Fruit fly (Drosophila melanogaster) whole organism, embryonic: ENCODE data around the gene Xe7.
A peak's percentile ranks its signal among the peaks of the same experiment; 100 is the strongest.

Experiments used
- Atf3 ChIP-seq: fragments of 200-800 bp; sonication (Bioruptor generic); optimal IDR thresholded peaks from 3 replicates; lab custom pipeline; 2016; ENCODE audit warnings: missing biosample characterization, missing genetic modification characterization
- C15 ChIP-seq: fragments of 200-800 bp; sonication (Bioruptor generic); IDR thresholded peaks from 3 replicates; pipeline ENCODE4 v1.3.6; 2022; ENCODE audit warnings: missing biosample characterization, missing genetic modification characterization
- CG10147 ChIP-seq: fragments of 200-800 bp; sonication (Bioruptor generic); optimal IDR thresholded peaks from 2 replicates; lab custom pipeline; 2019; ENCODE audit warnings: missing biosample characterization, mild to moderate bottlenecking, missing genetic modification characterization, moderate library complexity
- CG10267 ChIP-seq: fragments of 200-800 bp; sonication (Bioruptor generic); optimal IDR thresholded peaks from 2 replicates; lab custom pipeline; 2018; ENCODE audit warnings: missing biosample characterization, mild to moderate bottlenecking, missing genetic modification characterization, moderate library complexity
- CG12071 ChIP-seq: fragments of 200-800 bp; sonication (Bioruptor generic); optimal IDR thresholded peaks from 3 replicates; lab custom pipeline; 2018; ENCODE audit warnings: missing biosample characterization, mild to moderate bottlenecking, missing genetic modification characterization
- CG13296 ChIP-seq: fragments of 200-800 bp; sonication (Bioruptor generic); optimal IDR thresholded peaks from 3 replicates; lab custom pipeline; 2018; ENCODE audit warnings: missing biosample characterization, mild to moderate bottlenecking, missing genetic modification characterization
- CG14710 ChIP-seq: fragments of 200-800 bp; sonication (Bioruptor generic); optimal IDR thresholded peaks from 3 replicates; lab custom pipeline; 2019; ENCODE audit warnings: missing biosample characterization, mild to moderate bottlenecking, missing genetic modification characterization, moderate library complexity
- CG15601 ChIP-seq: fragments of 200-800 bp; sonication (Bioruptor generic); optimal IDR thresholded peaks from 3 replicates; lab custom pipeline; 2019; ENCODE audit warnings: missing biosample characterization, mild to moderate bottlenecking, missing genetic modification characterization, moderate library complexity
- CG16813 ChIP-seq: fragments of 200-800 bp; sonication (Bioruptor generic); IDR thresholded peaks from 3 replicates; pipeline ENCODE4 v1.3.6; 2022; ENCODE audit warnings: missing biosample characterization, missing genetic modification characterization; ENCODE audit not compliant: partially characterized antibody
- CG17385 ChIP-seq: fragments of 200-800 bp; sonication (Bioruptor generic); optimal IDR thresholded peaks from 3 replicates; lab custom pipeline; 2018; ENCODE audit warnings: missing biosample characterization, mild to moderate bottlenecking, missing genetic modification characterization
- CG18262 ChIP-seq: fragments of 200-800 bp; optimal IDR thresholded peaks from 3 replicates; lab custom pipeline; 2019; ENCODE audit warnings: missing biosample characterization, mild to moderate bottlenecking, missing genetic modification characterization, moderate library complexity
- CG2116 ChIP-seq: fragments of 200-800 bp; sonication (Bioruptor generic); optimal IDR thresholded peaks from 3 replicates; lab custom pipeline; 2018; ENCODE audit warnings: missing biosample characterization, mild to moderate bottlenecking, missing genetic modification characterization
- CG2120 ChIP-seq: fragments of 200-800 bp; sonication (Bioruptor generic); optimal IDR thresholded peaks from 3 replicates; lab custom pipeline; 2016; ENCODE audit warnings: missing biosample characterization, missing genetic modification characterization
- CG33557 ChIP-seq: fragments of 200-800 bp; sonication (Bioruptor generic); optimal IDR thresholded peaks from 2 replicates; lab custom pipeline; 2019; ENCODE audit warnings: missing biosample characterization, mild to moderate bottlenecking, missing genetic modification characterization, moderate library complexity
- CG3838 ChIP-seq: fragments of 200-800 bp; sonication (Bioruptor generic); optimal IDR thresholded peaks from 3 replicates; lab custom pipeline; 2016; ENCODE audit warnings: missing biosample characterization, missing genetic modification characterization
- CG4424 ChIP-seq: fragments of 200-800 bp; sonication (Bioruptor generic); optimal IDR thresholded peaks from 3 replicates; lab custom pipeline; 2016; ENCODE audit warnings: missing biosample characterization, missing genetic modification characterization
- CG7745 ChIP-seq: fragments of 200-800 bp; sonication (Bioruptor generic); optimal IDR thresholded peaks from 2 replicates; lab custom pipeline; 2018; ENCODE audit warnings: missing biosample characterization, mild to moderate bottlenecking, missing genetic modification characterization, moderate library complexity
- CG8290 ChIP-seq, 3 experiments: fragments of 200-800 bp; sonication (Bioruptor generic); optimal IDR thresholded peaks; 2 replicates each; lab custom pipeline; 2016 to 2019; ENCODE audit warnings: missing biosample characterization in 3 of 3, missing genetic modification characterization in 3 of 3, mild to moderate bottlenecking in 2 of 3, moderate library complexity in 1 of 3
- CG9215 ChIP-seq: fragments of 200-800 bp; sonication (Bioruptor generic); IDR thresholded peaks from 2 replicates; pipeline ENCODE4 v1.3.6; 2022; ENCODE audit warnings: missing biosample characterization, missing genetic modification characterization
- CG9609 ChIP-seq: fragments of 200-800 bp; sonication (Bioruptor generic); optimal IDR thresholded peaks from 3 replicates; lab custom pipeline; 2016; ENCODE audit warnings: missing biosample characterization, missing genetic modification characterization
- CG9727 ChIP-seq: fragments of 200-800 bp; sonication (Bioruptor generic); optimal IDR thresholded peaks from 3 replicates; lab custom pipeline; 2017; ENCODE audit warnings: missing biosample characterization, mild to moderate bottlenecking, missing genetic modification characterization
- Dref ChIP-seq: fragments of 200-800 bp; sonication (Bioruptor generic); IDR thresholded peaks from 2 replicates; pipeline ENCODE4 v1.3.6; 2022; ENCODE audit warnings: missing biosample characterization, missing genetic modification characterization
- Fer1 ChIP-seq: fragments of 200-800 bp; sonication (Bioruptor generic); optimal IDR thresholded peaks from 2 replicates; lab custom pipeline; 2017; ENCODE audit warnings: missing biosample characterization, mild to moderate bottlenecking, missing genetic modification characterization
- H15 ChIP-seq: fragments of 200-800 bp; sonication (Bioruptor generic); IDR thresholded peaks from 3 replicates; pipeline ENCODE4 v1.3.6; 2022; ENCODE audit warnings: missing biosample characterization, missing genetic modification characterization
- Max ChIP-seq: fragments of 200-800 bp; sonication (Bioruptor generic); optimal IDR thresholded peaks from 2 replicates; lab custom pipeline; 2016; ENCODE audit warnings: missing biosample characterization, mild to moderate bottlenecking, missing genetic modification characterization
- Med ChIP-seq: fragments of 200-800 bp; sonication (Bioruptor generic); peaks from one replicate; lab custom pipeline; 2016; ENCODE audit warnings: missing biosample characterization, missing genetic modification characterization, mild to moderate bottlenecking, inconsistent platforms, moderate library complexity
- Neu2 ChIP-seq: fragments of 200-800 bp; sonication (Bioruptor generic); optimal IDR thresholded peaks from 3 replicates; lab custom pipeline; 2016; ENCODE audit warnings: missing biosample characterization, missing genetic modification characterization, borderline replicate concordance
- PHDP ChIP-seq: fragments of 200-800 bp; sonication (Bioruptor generic); optimal IDR thresholded peaks from 3 replicates; lab custom pipeline; 2018; ENCODE audit warnings: missing biosample characterization, mild to moderate bottlenecking, missing genetic modification characterization, moderate library complexity
- YL-1 ChIP-seq: fragments of 200-800 bp; sonication (Bioruptor generic); optimal IDR thresholded peaks from 3 replicates; lab custom pipeline; 2017; ENCODE audit warnings: missing biosample characterization, mild to moderate bottlenecking, missing genetic modification characterization
- ab ChIP-seq: fragments of 200-800 bp; sonication (Bioruptor generic); optimal IDR thresholded peaks from 2 replicates; lab custom pipeline; 2016; ENCODE audit warnings: missing biosample characterization, missing genetic modification characterization
- ase ChIP-seq: fragments of 200-800 bp; sonication (Bioruptor generic); IDR thresholded peaks from 3 replicates; pipeline ENCODE4 v1.3.6; 2022; ENCODE audit warnings: missing biosample characterization, missing genetic modification characterization
- dati ChIP-seq: fragments of 200-800 bp; sonication (Bioruptor generic); IDR thresholded peaks from 2 replicates; pipeline ENCODE4 v1.3.6; 2022; ENCODE audit warnings: missing biosample characterization, missing genetic modification characterization
- dimm ChIP-seq: fragments of 200-800 bp; sonication (Bioruptor generic); IDR thresholded peaks from 2 replicates; pipeline ENCODE4 v1.3.6; 2022; ENCODE audit warnings: missing biosample characterization, missing genetic modification characterization
- fu2 ChIP-seq: fragments of 200-800 bp; sonication (Bioruptor generic); optimal IDR thresholded peaks from 2 replicates; lab custom pipeline; 2016; ENCODE audit warnings: missing biosample characterization, missing genetic modification characterization
- gcm2 ChIP-seq: fragments of 200-800 bp; sonication (Bioruptor generic); optimal IDR thresholded peaks from 2 replicates; lab custom pipeline; 2016; ENCODE audit warnings: missing biosample characterization, missing genetic modification characterization
- gfzf ChIP-seq: fragments of 200-800 bp; sonication (Bioruptor generic); optimal IDR thresholded peaks from 2 replicates; lab custom pipeline; 2016; ENCODE audit warnings: missing biosample characterization, mild to moderate bottlenecking, missing genetic modification characterization, moderate library complexity
- gsb-n ChIP-seq: fragments of 200-800 bp; sonication (Bioruptor generic); optimal IDR thresholded peaks from 3 replicates; lab custom pipeline; 2018; ENCODE audit warnings: missing biosample characterization, mild to moderate bottlenecking, missing genetic modification characterization
- hb ChIP-seq: fragments of 200-800 bp; sonication (Bioruptor generic); IDR thresholded peaks from 3 replicates; pipeline ENCODE4 v1.3.6; 2022; ENCODE audit warnings: missing biosample characterization, missing genetic modification characterization; ENCODE audit not compliant: partially characterized antibody
- hkb ChIP-seq, 2 experiments: fragments of 200-800 bp in 1 of 2; fragments of >200 bp in 1 of 2; sonication (Bioruptor generic) in 1 of 2; IDR thresholded peaks in 1 of 2; optimal IDR thresholded peaks in 1 of 2; 2 replicates each; pipeline versions ENCODE4 v1.3.6 to Lab custom; 2017 to 2022; ENCODE audit warnings: missing biosample characterization in 1 of 2, missing genetic modification characterization in 1 of 2
- lbe ChIP-seq: fragments of 200-800 bp; sonication (Bioruptor generic); optimal IDR thresholded peaks from 2 replicates; lab custom pipeline; 2016; ENCODE audit warnings: missing biosample characterization, mild to moderate bottlenecking, missing genetic modification characterization
- mam ChIP-seq: fragments of 200-800 bp; sonication (Bioruptor generic); optimal IDR thresholded peaks from 3 replicates; lab custom pipeline; 2016; ENCODE audit warnings: missing biosample characterization, missing genetic modification characterization
- repo ChIP-seq: fragments of 200-800 bp; sonication (Bioruptor generic); optimal IDR thresholded peaks from 2 replicates; lab custom pipeline; 2016; ENCODE audit warnings: missing biosample characterization, missing genetic modification characterization
- slbo ChIP-seq: fragments of 200-800 bp; sonication (Bioruptor generic); IDR thresholded peaks from 2 replicates; pipeline ENCODE4 v1.3.6; 2022; ENCODE audit warnings: missing biosample characterization, missing genetic modification characterization
- ssp ChIP-seq: fragments of 200-800 bp; sonication (Bioruptor generic); IDR thresholded peaks from 2 replicates; pipeline ENCODE4 v1.3.6; 2022; ENCODE audit warnings: missing biosample characterization, missing genetic modification characterization
- tap ChIP-seq: fragments of 200-800 bp; optimal IDR thresholded peaks from 3 replicates; lab custom pipeline; 2019; ENCODE audit warnings: missing biosample characterization, mild to moderate bottlenecking, missing genetic modification characterization, moderate library complexity
- toy ChIP-seq: fragments of 200-800 bp; sonication (Bioruptor generic); IDR thresholded peaks from 2 replicates; pipeline ENCODE4 v1.3.6; 2022; ENCODE audit warnings: missing biosample characterization, missing genetic modification characterization
- trh ChIP-seq: fragments of 200-800 bp; sonication (Bioruptor generic); optimal IDR thresholded peaks from 2 replicates; lab custom pipeline; 2016; ENCODE audit warnings: missing biosample characterization, missing genetic modification characterization
- vfl ChIP-seq: fragments of 200-800 bp; sonication (Bioruptor generic); optimal IDR thresholded peaks from 2 replicates; lab custom pipeline; 2016; ENCODE audit warnings: missing biosample characterization, missing genetic modification characterization

The Xe7 gene

DNA sequence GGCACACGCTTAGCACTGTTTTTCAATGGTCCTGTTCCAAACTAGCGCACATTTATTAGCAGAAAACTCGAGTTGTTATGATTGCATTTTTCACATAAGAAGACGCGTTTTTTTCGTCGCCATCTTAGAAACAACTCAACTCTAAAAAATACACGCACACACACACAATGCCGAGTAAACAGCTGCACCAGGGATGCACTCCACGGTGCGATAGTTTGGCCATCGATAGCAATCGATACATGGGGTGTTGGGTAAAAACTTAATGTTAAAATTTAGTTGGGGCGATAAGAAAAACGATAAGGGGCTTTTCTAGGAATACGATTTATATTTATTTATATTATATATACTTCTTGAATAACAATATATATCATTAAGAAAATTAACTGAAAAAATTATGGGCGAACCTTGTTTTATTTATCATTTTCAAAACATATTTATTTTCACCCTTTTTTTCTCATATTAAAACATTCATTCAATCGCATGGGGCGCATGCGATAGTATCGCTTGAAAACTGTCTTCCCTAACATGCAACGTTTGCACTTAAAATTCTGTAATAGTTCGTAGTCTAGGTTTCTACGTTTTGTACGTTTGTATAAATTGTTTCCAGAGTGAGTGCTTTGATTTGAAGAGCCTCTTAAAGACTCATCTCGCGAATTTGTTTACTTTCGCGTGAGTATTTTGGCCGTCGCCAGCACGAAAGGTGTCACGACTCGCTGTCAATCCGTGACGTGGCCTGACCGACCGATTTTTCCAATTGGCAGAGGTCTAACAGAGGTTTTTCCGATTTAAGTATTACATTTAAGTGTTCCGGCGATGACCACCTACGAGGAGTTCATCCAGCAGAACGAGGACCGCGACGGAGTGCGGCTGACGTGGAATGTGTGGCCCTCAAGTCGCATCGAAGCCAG lies 20.3 kb downstream of the Xe7 start, which contains the start of the genes MTA1-like and Sec23:
Gene MTA1-like (minus strand): TSS at position 170 of the 908 bp plus-strand sequence.
Gene Sec23 (plus strand): TSS at position 497 of the 908 bp plus-strand sequence.
- TF ChIP-seq C15 (GFP tag; lab: Robert Waterston, UW) (no peak), CG9609 (GFP tag; lab: Kevin White, UChicago) (peak; percentile 22), CG16813 (peak; percentile 98), CG18262 (tag; lab: Kevin White, UChicago) (peak; percentile 75), gfzf (GFP tag; lab: Kevin White, UChicago) (peak; percentile 13), ab (no peak), Med (GFP tag; lab: Kevin White, UChicago) (peak; percentile 80), CG10267 (tag; lab: Kevin White, UChicago) (peak; percentile 80), CG10147 (GFP tag; lab: Kevin White, UChicago) (peak; percentile 56), gsb-n (tag; lab: Kevin White, UChicago) (peak; percentile 25), hb (GFP tag; lab: Robert Waterston, UW) (peak; percentile 96), tap (tag; lab: Kevin White, UChicago) (peak; percentile 46), CG17385 (GFP tag; lab: Kevin White, UChicago) (peak; percentile 29), PHDP (tag; lab: Kevin White, UChicago) (peak; percentile 48), fu2 (GFP tag; lab: Kevin White, UChicago) (peak; percentile 12), Max (GFP tag; lab: Kevin White, UChicago) (peak; percentile 50), Neu2 (no peak), Fer1 (peak; percentile 11), dati (GFP tag; lab: Robert Waterston, UW) (no peak), CG7745 (no peak), toy (GFP tag; lab: Robert Waterston, UW) (no peak), Dref (peak; percentile 82), dimm (GFP tag; lab: Robert Waterston, UW) (no peak), repo (GFP tag; lab: Kevin White, UChicago) (no peak), CG12071 (GFP tag; lab: Kevin White, UChicago) (no peak), CG9215 (GFP tag; lab: Robert Waterston, UW) (peak; percentile 56), CG13296 (peak; percentile 46), CG3838 (GFP tag; lab: Kevin White, UChicago) (no peak), trh (GFP tag; lab: Kevin White, UChicago) (peak; percentile 8), H15 (GFP tag; lab: Robert Waterston, UW) (peak; percentile 17; the same call in 1 of the 3 replicates), CG14710 (tag; lab: Kevin White, UChicago) (peak; percentile 85), lbe (GFP tag; lab: Kevin White, UChicago) (peak; percentile 54), mam (GFP tag; lab: Kevin White, UChicago) (peak; percentile 53), gcm2 (GFP tag; lab: Kevin White, UChicago) (peak; percentile 47), ssp (peak; percentile 49; the same call in 1 of the 2 replicates), CG15601 (tag; lab: Kevin White, UChicago) (peak; percentile 64), hkb (optimal IDR thresholded peaks at IDR 0.05; lab: Kevin White, UChicago) (no peak), hkb (GFP tag; IDR thresholded peaks at IDR 0.05; lab: Robert Waterston, UW) (no peak), CG8290 (GFP tag; optimal IDR thresholded peaks at IDR 0.05; lab: Kevin White, UChicago) (peak; percentile 45), CG8290 (tag; optimal IDR thresholded peaks at IDR 0.05; lab: Kevin White, UChicago) (peak; percentile 29 to 49), CG33557 (GFP tag; lab: Kevin White, UChicago) (peak; percentile 48), CG2116 (GFP tag; lab: Kevin White, UChicago) (peak; percentile 97), CG9727 (GFP tag; lab: Kevin White, UChicago) (peak; percentile 74), CG2120 (peak; percentile 51), slbo (GFP tag; lab: Robert Waterston, UW) (peak; percentile 72), vfl (GFP tag; lab: Kevin White, UChicago) (no peak), CG4424 (GFP tag; lab: Kevin White, UChicago) (peak; percentile 56), YL-1 (peak; percentile 80), ase (GFP tag; lab: Robert Waterston, UW) (no peak), Atf3 (GFP tag; lab: Kevin White, UChicago) (no peak)
